Worm (Caenorhabditis elegans) whole organism, early embryonic: Measurements from ENCODE around the gene fbxb-84.
A peak's percentile ranks its signal among the peaks of the same experiment; 100 is the strongest.

Source experiments
- B0310.2 ChIP-seq: sonication (generic microtip); optimal IDR thresholded peaks from 2 replicates; lab custom pipeline; 2016; ENCODE audit warnings: mild to moderate bottlenecking, missing genetic modification characterization, missing compliant biosample characterization
- F13C5.2 ChIP-seq: sonication (generic microtip); optimal IDR thresholded peaks from 2 replicates; lab custom pipeline; 2017; ENCODE audit warnings: mild to moderate bottlenecking, missing genetic modification characterization, inconsistent platforms, missing compliant biosample characterization
- aly-1 ChIP-seq: sonication (generic microtip); optimal IDR thresholded peaks from 2 replicates; lab custom pipeline; 2016; ENCODE audit warnings: missing genetic modification characterization, missing compliant biosample characterization
- ama-1 ChIP-seq: fragments of 150-350 bp; optimal IDR thresholded peaks from 2 replicates; lab custom pipeline; 2014
- ceh-13 ChIP-seq: fragments of 200-800 bp; sonication (Bioruptor generic); optimal IDR thresholded peaks from 2 replicates; lab custom pipeline; 2018; ENCODE audit warnings: mild to moderate bottlenecking, missing genetic modification characterization, missing compliant biosample characterization
- ceh-36 ChIP-seq: sonication (generic microtip); optimal IDR thresholded peaks from 2 replicates; lab custom pipeline; 2016; ENCODE audit warnings: missing genetic modification characterization, inconsistent platforms, missing compliant biosample characterization
- flt-1 ChIP-seq: fragments of 200-800 bp; sonication (Bioruptor generic); IDR thresholded peaks from 2 replicates; pipeline ENCODE4 v1.3.6; 2022; ENCODE audit warnings: missing genetic modification characterization, missing compliant biosample characterization
- hmbx-1 ChIP-seq: sonication (generic microtip); optimal IDR thresholded peaks from 2 replicates; lab custom pipeline; 2016; ENCODE audit warnings: mild to moderate bottlenecking, missing genetic modification characterization, missing compliant biosample characterization
- hmg-4 ChIP-seq: fragments of 200-800 bp; sonication (Bioruptor generic); optimal IDR thresholded peaks from 2 replicates; lab custom pipeline; 2018; ENCODE audit warnings: mild to moderate bottlenecking, missing genetic modification characterization, missing compliant biosample characterization
- pes-1 ChIP-seq: fragments of 200-800 bp; sonication (Bioruptor generic); IDR thresholded peaks from 2 replicates; pipeline ENCODE4 v1.3.6; 2022; ENCODE audit warnings: missing genetic modification reagents, missing genetic modification characterization, missing compliant biosample characterization
- scrt-1 ChIP-seq: fragments of 200-800 bp; sonication (Bioruptor generic); IDR thresholded peaks from 2 replicates; pipeline ENCODE4 v1.3.6; 2022; ENCODE audit warnings: missing genetic modification characterization, missing compliant biosample characterization
- tbx-11 ChIP-seq: fragments of 200-800 bp; sonication (Bioruptor generic); IDR thresholded peaks from 2 replicates; pipeline ENCODE4 v1.3.6; 2022; ENCODE audit warnings: missing genetic modification characterization, missing compliant biosample characterization
- tbx-37 ChIP-seq: fragments of 200-800 bp; sonication (Bioruptor generic); conservative IDR thresholded peaks from 2 replicates; pipeline ENCODE4 v1.3.6; 2022; ENCODE audit warnings: missing genetic modification reagents, missing genetic modification characterization, missing compliant biosample characterization
- tra-4 ChIP-seq: sonication (generic microtip); optimal IDR thresholded peaks from 2 replicates; lab custom pipeline; 2017; ENCODE audit warnings: missing genetic modification characterization, missing compliant biosample characterization

DNA sequence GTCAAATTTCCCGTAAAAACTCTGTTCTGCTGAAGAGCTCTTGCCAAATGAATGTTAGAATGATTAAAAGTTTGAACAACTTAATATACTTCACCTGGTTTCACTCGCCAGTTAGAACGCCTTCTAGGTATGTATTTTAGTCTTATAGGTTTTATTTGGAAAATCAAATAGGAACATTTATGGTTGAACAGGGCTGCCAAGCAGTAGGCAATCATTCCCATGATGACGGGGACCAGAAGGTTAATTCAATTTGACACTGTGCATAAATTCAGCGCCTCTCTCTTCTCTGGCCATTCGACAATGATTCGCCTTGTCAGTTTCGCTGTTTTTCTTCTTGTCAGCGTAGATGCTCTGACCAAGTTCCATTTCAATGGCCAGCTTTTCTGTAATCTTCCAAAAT is 35.8 kb upstream of the fbxb-84 start, which contains the start of gene F40G9.15:
- TF ChIP-seq flt-1 (GFP tag; lab: Robert Waterston, UW) (no peak), aly-1 (tag; lab: Kevin White, UChicago) (no peak), tbx-11 (GFP tag; lab: Robert Waterston, UW) (no peak), tbx-37 (no peak), B0310.2 (tag; lab: Kevin White, UChicago) (no peak), ceh-13 (GFP tag; lab: Kevin White, UChicago) (peak; percentile 12), ceh-36 (tag; lab: Kevin White, UChicago) (no peak), hmg-4 (no peak), F13C5.2 (tag; lab: Kevin White, UChicago) (no peak), hmbx-1 (tag; lab: Kevin White, UChicago) (no peak), tra-4 (tag; lab: Kevin White, UChicago) (no peak), pes-1 (GFP tag; lab: Robert Waterston, UW) (no peak), ama-1 (no peak), scrt-1 (GFP tag; lab: Robert Waterston, UW) (no peak)
